Worm (Caenorhabditis elegans): ENCODE measurements around the gene aass-1.
"Not testable (repeated sequence)": the region's sequence is repeated elsewhere in the genome, so short reads cannot be mapped to it uniquely, and the experiment has no call there.

ce11 chrIV:195620-196019 lies 49.3 kb upstream of the aass-1 start:
- TF ChIP-seq lin-35 (GFP tag; optimal IDR thresholded peaks at IDR 0.05); F39B2.1 (GFP tag; IDR thresholded peaks at IDR 0.05); egl-44 (GFP tag; IDR thresholded peaks at IDR 0.05); lin-26 (GFP tag; IDR thresholded peaks at IDR 0.05); lag-1 (GFP tag; IDR thresholded peaks at IDR 0.05): not testable (repeated sequence)
